Worm (Caenorhabditis elegans) whole organism, L4 larva: ENCODE measurements around the gene ZK1290.7.
A peak's percentile ranks its signal among the peaks of the same experiment; 100 is the strongest.

Experiments used
- F49E8.2 ChIP-seq: sonication (generic microtip); optimal IDR thresholded peaks from 2 replicates; lab custom pipeline; 2016; ENCODE audit warnings: missing compliant biosample characterization, mild to moderate bottlenecking, missing genetic modification characterization, borderline replicate concordance
- T26A8.4 ChIP-seq: fragments of 200-800 bp; sonication (Bioruptor generic); IDR thresholded peaks from 2 replicates; pipeline ENCODE4 v1.3.6; 2022; ENCODE audit warnings: missing genetic modification characterization, missing compliant biosample characterization
- ZK337.2 ChIP-seq: fragments of 200-800 bp; sonication (Bioruptor generic); IDR thresholded peaks from 2 replicates; pipeline ENCODE4 v1.3.6; 2022; ENCODE audit warnings: missing genetic modification reagents, missing genetic modification characterization, missing compliant biosample characterization
- ZK546.5 ChIP-seq, 2 experiments: sonication (generic microtip); optimal IDR thresholded peaks; 2 replicates each; lab custom pipeline; 2017; ENCODE audit warnings: missing biosample characterization in 2 of 2, missing genetic modification characterization in 2 of 2
- aha-1 ChIP-seq: fragments of 150-350 bp; peaks from one replicate; lab custom pipeline; 2014; ENCODE audit warnings: missing biosample characterization, missing genetic modification characterization
- ceh-20 ChIP-seq: fragments of 200-800 bp; sonication (Bioruptor generic); IDR thresholded peaks from 2 replicates; pipeline ENCODE4 v1.3.6; 2022; ENCODE audit warnings: missing genetic modification reagents, missing genetic modification characterization, missing compliant biosample characterization
- ces-1 ChIP-seq: fragments of 150-350 bp; sonication (generic microtip); optimal IDR thresholded peaks from 4 replicates; lab custom pipeline; 2014; ENCODE audit warnings: missing biosample characterization, missing genetic modification reagents, missing genetic modification characterization
- ctbp-1 ChIP-seq: fragments of 200-800 bp; sonication (Bioruptor generic); IDR thresholded peaks from 2 replicates; pipeline ENCODE4 v1.3.6; 2022; ENCODE audit warnings: missing genetic modification reagents, missing genetic modification characterization, missing compliant biosample characterization
- dpl-1 ChIP-seq: fragments of 150-350 bp; optimal IDR thresholded peaks from 2 replicates; lab custom pipeline; 2014; ENCODE audit warnings: missing biosample characterization, missing genetic modification reagents, missing genetic modification characterization
- dve-1 ChIP-seq: sonication (generic microtip); optimal IDR thresholded peaks from 2 replicates; lab custom pipeline; 2017; ENCODE audit warnings: antibody characterized with exemption, mild to moderate bottlenecking, missing genetic modification characterization, missing compliant biosample characterization; ENCODE audit not compliant: insufficient read depth
- hif-1 ChIP-seq, 2 experiments: sonication (generic microtip); optimal IDR thresholded peaks; 2 replicates each; lab custom pipeline; 2016 to 2017; ENCODE audit warnings: missing compliant biosample characterization in 2 of 2, missing genetic modification characterization in 2 of 2, missing genetic modification reagents in 2 of 2, missing genotype in 2 of 2, mild to moderate bottlenecking in 1 of 2
- hlh-30 ChIP-seq: sonication (generic microtip); optimal IDR thresholded peaks from 2 replicates; lab custom pipeline; 2017; ENCODE audit warnings: antibody characterized with exemption, mild to moderate bottlenecking, missing genetic modification characterization, missing compliant biosample characterization; ENCODE audit not compliant: insufficient read depth
- jun-1 ChIP-seq: fragments of 150-350 bp; optimal IDR thresholded peaks from 2 replicates; lab custom pipeline; 2014; ENCODE audit warnings: missing biosample characterization, missing genetic modification reagents, missing genetic modification characterization
- lin-13 ChIP-seq: fragments of 150-350 bp; optimal IDR thresholded peaks from 2 replicates; lab custom pipeline; 2014; ENCODE audit warnings: missing biosample characterization, missing genetic modification reagents, missing genetic modification characterization
- lin-15B ChIP-seq: fragments of 150-350 bp; sonication (generic microtip); optimal IDR thresholded peaks from 3 replicates; lab custom pipeline; 2014; ENCODE audit warnings: missing biosample characterization, missing genetic modification characterization
- lin-29 ChIP-seq: fragments of 200-800 bp; sonication (Bioruptor generic); IDR thresholded peaks from 2 replicates; pipeline ENCODE4 v1.3.6; 2022; ENCODE audit warnings: missing genetic modification reagents, missing genetic modification characterization, missing compliant biosample characterization
- lin-39 ChIP-seq: fragments of 150-350 bp; optimal IDR thresholded peaks from 2 replicates; lab custom pipeline; 2014; ENCODE audit warnings: missing biosample characterization, missing genetic modification reagents, missing genetic modification characterization
- lir-3 ChIP-seq: sonication (generic microtip); optimal IDR thresholded peaks from 2 replicates; lab custom pipeline; 2016; ENCODE audit warnings: mild to moderate bottlenecking, missing genetic modification characterization, missing compliant biosample characterization
- madf-5 ChIP-seq, 2 experiments: fragments of 200-800 bp; sonication (Bioruptor generic); IDR thresholded peaks; 2 replicates each; pipeline ENCODE4 v1.3.6; 2022; ENCODE audit warnings: missing compliant biosample characterization in 2 of 2, missing genetic modification characterization in 2 of 2
- mep-1 ChIP-seq: fragments of 150-350 bp; sonication (generic microtip); optimal IDR thresholded peaks from 3 replicates; lab custom pipeline; 2014; ENCODE audit warnings: missing biosample characterization, missing genetic modification characterization
- mxl-3 ChIP-seq: fragments of 200-800 bp; sonication (Bioruptor generic); optimal IDR thresholded peaks from 2 replicates; lab custom pipeline; 2018; ENCODE audit warnings: mild to moderate bottlenecking, missing genetic modification characterization, missing compliant biosample characterization
- nhr-111 ChIP-seq: fragments of 200-800 bp; sonication (Bioruptor generic); optimal IDR thresholded peaks from 2 replicates; lab custom pipeline; 2018; ENCODE audit warnings: mild to moderate bottlenecking, missing genetic modification characterization, missing compliant biosample characterization
- nhr-41 ChIP-seq: fragments of 200-800 bp; sonication (Bioruptor generic); IDR thresholded peaks from 2 replicates; pipeline ENCODE4 v1.3.6; 2022; ENCODE audit warnings: missing genetic modification reagents, missing genetic modification characterization, missing compliant biosample characterization
- nhr-42 ChIP-seq: fragments of 200-800 bp; sonication (Bioruptor generic); IDR thresholded peaks from 2 replicates; pipeline ENCODE4 v1.3.6; 2022; ENCODE audit warnings: missing genetic modification characterization, missing compliant biosample characterization
- nhr-76 ChIP-seq: fragments of 150-350 bp; optimal IDR thresholded peaks from 2 replicates; lab custom pipeline; 2014; ENCODE audit warnings: missing biosample characterization, missing genetic modification characterization
- nhr-77 ChIP-seq: fragments of 150-350 bp; optimal IDR thresholded peaks from 2 replicates; lab custom pipeline; 2014; ENCODE audit warnings: missing biosample characterization, missing genetic modification characterization
- pqm-1 ChIP-seq: sonication (generic microtip); optimal IDR thresholded peaks from 2 replicates; lab custom pipeline; 2017; ENCODE audit warnings: missing biosample characterization, missing genetic modification characterization
- sdz-12 ChIP-seq: fragments of 200-800 bp; sonication (Bioruptor generic); optimal IDR thresholded peaks from 2 replicates; lab custom pipeline; 2018; ENCODE audit warnings: mild to moderate bottlenecking, missing genetic modification characterization, missing compliant biosample characterization
- snpc-4 ChIP-seq: fragments of 150-350 bp; optimal IDR thresholded peaks from 2 replicates; lab custom pipeline; 2014; ENCODE audit warnings: missing biosample characterization, missing genetic modification characterization
- tra-1 ChIP-seq: fragments of 200-800 bp; sonication (Bioruptor generic); IDR thresholded peaks from 2 replicates; pipeline ENCODE4 v1.3.6; 2022; ENCODE audit warnings: missing genetic modification reagents, missing genetic modification characterization, missing compliant biosample characterization
- unc-62 ChIP-seq, 3 experiments: fragments of 150-350 bp in 1 of 3; sonication (generic microtip); optimal IDR thresholded peaks in 2 of 3; peaks in 1 of 3; 1 replicate in 1 of 3; 2 replicates in 2 of 3; lab custom pipeline; 2014 to 2017; ENCODE audit warnings: missing biosample characterization in 3 of 3, missing genetic modification characterization in 3 of 3, missing genetic modification reagents in 3 of 3, missing genotype in 1 of 3

The ZK1290.7 gene

DNA sequence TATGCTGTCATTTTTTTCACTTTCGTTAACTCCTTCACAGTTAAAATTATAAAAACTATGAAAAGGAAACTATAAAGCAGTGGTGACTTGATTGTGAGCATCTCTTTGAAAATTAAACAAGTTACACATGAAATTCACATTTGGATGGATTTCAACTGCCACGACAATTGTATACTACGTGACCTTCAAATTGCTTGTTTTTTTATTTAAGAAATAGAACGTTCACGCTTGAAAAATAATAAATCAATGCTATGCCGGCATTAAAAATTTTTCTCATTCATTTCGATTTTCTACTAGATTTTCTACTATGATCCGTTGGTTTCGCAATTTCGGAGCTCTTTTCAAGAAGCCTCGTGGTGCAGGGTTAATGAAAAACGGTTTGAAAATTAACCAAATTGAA, at the start of gene ZK1290.7, which contains the start of gene rnh-1.1:
ZK1290.7 (minus strand) TSS at position 101 of the 400 bp plus-strand sequence.
rnh-1.1 (plus strand) TSS at position 281 of the 400 bp plus-strand sequence.
- TF ChIP-seq lin-39 (tag; lab: Kevin White, UChicago), result no peak
- TF ChIP-seq unc-62 (GFP tag; optimal IDR thresholded peaks at IDR 0.05 in 1 of 2; lab: Kevin White, UChicago), result peak in 1 of 2 experiments; percentile 40
- no peak for TF ChIP-seq unc-62 (tag; optimal IDR thresholded peaks at IDR 0.05; lab: Kevin White, UChicago)

DNA sequence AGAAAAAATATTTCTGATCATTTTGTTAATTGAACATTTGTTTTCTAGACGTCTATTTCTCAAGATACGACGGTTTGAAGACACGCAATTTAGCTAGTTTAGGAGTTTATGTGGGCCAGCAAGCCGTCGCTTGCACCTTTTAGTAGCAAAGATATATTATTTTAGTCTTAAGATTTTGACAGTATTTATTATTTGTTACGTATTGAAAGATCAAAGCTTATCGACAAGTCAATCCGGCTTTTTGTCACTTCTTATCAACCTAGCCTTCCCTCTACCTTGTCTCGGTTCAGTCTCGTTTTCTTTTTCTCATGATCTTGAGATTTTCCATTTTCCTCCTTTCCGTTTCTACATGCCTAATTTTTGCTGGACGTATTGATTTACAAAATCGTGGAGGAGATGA, 48.8 kb upstream of the ZK1290.7 start, which contains the start of gene F35D2.2:
F35D2.2 (plus strand) TSS at position 301 of the 400 bp plus-strand sequence.
- TF ChIP-seq F49E8.2 (tag; lab: Kevin White, UChicago) (no peak), lin-39 (tag; lab: Kevin White, UChicago) (no peak), aha-1 (tag; lab: Kevin White, UChicago) (peak; percentile 53), mep-1 (no peak), lin-13 (GFP tag; lab: Kevin White, UChicago) (no peak), dve-1 (no peak)

DNA sequence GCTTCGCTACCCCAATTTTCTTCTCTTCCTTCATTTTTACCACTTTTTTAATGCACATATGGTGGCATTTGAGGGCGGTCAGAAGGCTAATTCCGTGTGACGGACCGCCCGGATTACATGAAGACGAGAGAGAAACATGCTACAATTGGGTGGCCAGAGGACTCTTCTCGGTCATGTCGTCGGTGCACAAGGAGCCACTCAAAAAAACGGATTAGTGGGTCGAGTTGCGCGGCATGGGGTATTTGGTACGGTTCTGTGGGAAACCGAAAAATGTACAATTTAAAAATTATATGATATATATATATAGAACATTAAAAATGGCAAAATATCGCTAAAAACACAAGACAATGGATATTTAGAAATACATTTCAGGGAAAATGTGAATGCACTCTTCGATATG, 45.5 kb upstream of the ZK1290.7 start:
- 0 out of 4 replicates have a peak, but pooled peaks of 1 of the 2 experiments have one; percentile 13 for TF ChIP-seq madf-5 (GFP tag; IDR thresholded peaks at IDR 0.05; lab: Robert Waterston, UW)
- TF ChIP-seq lin-29 (GFP tag; lab: Robert Waterston, UW), result no peak
- TF ChIP-seq, all 104 proteins: peak for 1

DNA sequence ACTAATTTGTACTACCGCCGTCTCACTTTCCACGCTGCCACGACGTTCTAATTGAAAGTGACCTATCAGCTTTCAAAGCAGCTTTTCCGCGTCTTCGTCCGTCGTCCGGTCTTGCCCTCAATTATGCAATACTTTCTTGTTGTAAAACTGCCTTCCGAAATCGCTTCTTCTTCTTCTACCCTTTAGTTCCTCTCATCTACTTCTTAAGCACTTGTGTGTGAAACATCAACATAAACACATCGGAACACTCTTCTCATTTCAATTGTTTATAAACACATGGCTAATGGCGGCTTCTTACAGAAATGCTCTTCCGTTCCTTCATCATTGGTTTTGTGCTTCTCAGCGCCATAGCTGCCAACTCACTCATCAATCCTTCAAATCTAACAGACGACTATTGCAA, 44.9 kb upstream of the ZK1290.7 start, which contains the start of gene F35D2.3:
F35D2.3 (plus strand) TSS at position 301 of the 400 bp plus-strand sequence.
- TF ChIP-seq tra-1 (GFP tag; lab: Robert Waterston, UW), result no peak
- no peak for TF ChIP-seq nhr-111 (GFP tag; lab: Kevin White, UChicago)
- TF ChIP-seq nhr-41 (GFP tag; lab: Robert Waterston, UW), result no peak
- no peak for TF ChIP-seq T26A8.4 (GFP tag; lab: Robert Waterston, UW)
- TF ChIP-seq nhr-76, result no peak
- no peak for TF ChIP-seq hlh-30
- no peak for TF ChIP-seq snpc-4
- TF ChIP-seq mxl-3 (GFP tag; lab: Kevin White, UChicago), result no peak
- TF ChIP-seq lin-13 (GFP tag; lab: Kevin White, UChicago), result no peak
- TF ChIP-seq, all 104 proteins: peak for 0

DNA sequence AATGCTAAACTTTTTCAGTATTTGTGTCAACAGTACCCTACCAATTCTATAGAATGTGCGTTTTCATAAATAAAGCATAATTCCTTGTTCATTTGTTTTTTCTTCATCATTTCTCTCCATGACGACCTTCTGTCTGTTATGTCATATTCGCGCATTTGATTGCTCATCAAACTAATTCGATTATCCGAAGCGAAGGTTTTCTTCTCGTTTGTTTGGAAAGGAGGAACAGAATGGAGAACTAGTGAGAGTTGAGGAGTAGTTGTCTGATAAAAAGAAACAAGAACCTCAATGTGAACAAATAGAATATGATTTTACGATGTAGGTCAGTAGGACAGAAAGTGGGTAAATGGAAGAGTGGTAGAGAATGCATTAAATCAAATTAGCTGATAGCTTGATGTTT, 37.3 kb upstream of the ZK1290.7 start:
- TF ChIP-seq unc-62 (GFP tag; optimal IDR thresholded peaks at IDR 0.05 in 1 of 2; lab: Kevin White, UChicago) (peak in 1 of 2 experiments; percentile 87), unc-62 (tag; optimal IDR thresholded peaks at IDR 0.05; lab: Kevin White, UChicago) (no peak), ZK546.5 (tag; optimal IDR thresholded peaks at IDR 0.05; lab: Kevin White, UChicago) (no peak)

DNA sequence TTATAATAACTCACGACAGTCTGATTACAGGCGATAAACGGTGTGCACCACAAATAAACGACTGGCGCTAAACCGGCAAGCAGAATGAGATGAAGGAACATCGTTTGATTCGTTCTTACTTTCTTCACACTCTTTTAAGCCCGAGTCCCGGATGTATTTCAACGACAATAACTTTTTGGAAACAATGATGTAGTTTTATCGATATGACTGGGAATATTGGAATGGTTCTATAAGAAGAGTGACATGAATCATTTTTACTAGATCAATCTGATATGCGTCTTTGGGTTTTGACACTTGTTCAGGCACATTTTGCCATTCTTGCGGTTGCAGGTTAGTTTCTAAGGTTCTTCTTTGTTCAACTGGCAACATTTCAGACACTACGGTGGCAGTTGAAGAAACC, 36.1 kb upstream of the ZK1290.7 start, which contains the start of the genes ZK1290.11 and ZK1290.1:
ZK1290.11 (minus strand) TSS at position 101 of the 400 bp plus-strand sequence.
ZK1290.1 (plus strand) TSS at position 271 of the 400 bp plus-strand sequence.
- TF ChIP-seq nhr-111 (GFP tag; lab: Kevin White, UChicago) (no peak), lin-13 (GFP tag; lab: Kevin White, UChicago) (no peak), dpl-1 (no peak), unc-62 (GFP tag; optimal IDR thresholded peaks at IDR 0.05 in 1 of 2; lab: Kevin White, UChicago) (no peak), unc-62 (tag; optimal IDR thresholded peaks at IDR 0.05; lab: Kevin White, UChicago) (no peak), pqm-1 (no peak), ZK337.2 (GFP tag; lab: Robert Waterston, UW) (no peak), sdz-12 (no peak), nhr-76 (no peak), dve-1 (no peak), nhr-42 (GFP tag; lab: Robert Waterston, UW) (no peak), jun-1 (tag; lab: Kevin White, UChicago) (no peak), ces-1 (GFP tag; lab: Kevin White, UChicago) (no peak), lir-3 (tag; lab: Kevin White, UChicago) (no peak), hif-1 (tag; optimal IDR thresholded peaks at IDR 0.05; lab: Kevin White, UChicago) (no peak), nhr-77 (tag; lab: Kevin White, UChicago) (no peak), nhr-41 (GFP tag; lab: Robert Waterston, UW) (no peak), ctbp-1 (no peak), madf-5 (GFP tag; IDR thresholded peaks at IDR 0.05; lab: Robert Waterston, UW) (no peak), lin-15B (tag; lab: Kevin White, UChicago) (no peak), ceh-20 (no peak)
